Worm (Caenorhabditis elegans) whole organism, L4/young adult: ENCODE data around the gene C25G4.8.

Source experiments
- W03F9.2 ChIP-seq: fragments of 150-350 bp; optimal IDR thresholded peaks from 2 replicates; lab custom pipeline; 2014; ENCODE audit warnings: missing biosample characterization, missing genetic modification characterization
- dao-5 ChIP-seq: sonication (generic microtip); optimal IDR thresholded peaks from 2 replicates; lab custom pipeline; 2016; ENCODE audit warnings: missing genotype, missing genetic modification characterization, moderate library complexity, missing compliant biosample characterization

DNA sequence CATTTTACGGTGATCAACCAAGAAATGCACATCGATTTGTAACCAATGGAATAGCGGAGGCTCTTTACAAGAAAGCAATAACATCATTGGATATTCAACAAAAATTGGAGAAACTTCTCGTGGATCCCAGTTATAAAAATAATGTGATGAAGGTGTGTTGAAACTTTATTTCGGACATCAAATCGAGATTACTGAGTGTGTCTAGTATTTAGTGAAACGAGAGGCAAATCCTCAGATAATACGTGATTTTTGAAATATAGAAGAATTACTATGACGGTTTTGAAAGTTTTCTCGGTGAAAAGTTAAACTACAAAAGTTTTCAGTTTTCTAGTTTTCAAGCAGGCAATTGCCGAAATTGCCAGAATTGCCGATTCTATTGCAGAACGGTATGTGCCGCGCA is 31.5 kb downstream of the C25G4.8 start:
- TF ChIP-seq W03F9.2 (tag; lab: Kevin White, UChicago): no peak
- TF ChIP-seq dao-5 (tag; lab: Kevin White, UChicago): no peak
